Fruit fly (Drosophila melanogaster): ENCODE measurements around the gene MED1.
A peak's percentile ranks its signal among the peaks of the same experiment; 100 is the strongest.

Gene MED1

DNA sequence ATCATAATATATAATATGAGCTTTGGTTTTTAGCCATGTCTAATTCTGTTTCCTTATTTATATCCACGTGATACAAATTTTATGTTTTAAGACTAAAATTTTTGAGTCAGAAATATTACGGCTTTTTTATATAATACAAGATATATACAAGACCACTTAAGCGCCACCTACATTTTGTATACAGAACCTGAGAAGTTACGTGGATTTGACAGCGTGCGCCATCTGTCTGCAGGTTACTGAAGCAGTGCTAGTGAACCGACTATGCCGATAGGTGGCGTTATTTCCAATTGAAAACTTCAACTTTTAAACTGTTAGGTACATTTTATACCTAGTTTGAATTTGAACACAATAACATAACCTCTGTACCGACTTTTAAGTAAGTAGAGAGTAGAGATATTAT lies 18.5 kb upstream of the MED1 start:
- TF ChIP-seq Deaf1 (tag; optimal IDR thresholded peaks at IDR 0.05) = peak; percentile 21
- TF ChIP-seq vfl (GFP tag; optimal IDR thresholded peaks at IDR 0.05) = peak; percentile 29
- peak; percentile 48 for TF ChIP-seq NC2α (GFP tag; optimal IDR thresholded peaks at IDR 0.05)
- peak; percentile 70 for TF ChIP-seq Hmr (GFP tag; optimal IDR thresholded peaks at IDR 0.05)
- peak; percentile 52; the same call in 1 of the 3 replicates for TF ChIP-seq knrl (GFP tag; IDR thresholded peaks at IDR 0.05; ENCODE audit: partially characterized antibody)
- TF ChIP-seq CG30403 (GFP tag; optimal IDR thresholded peaks at IDR 0.05) = peak; percentile 80
- TF ChIP-seq croc (GFP tag; conservative IDR thresholded peaks at IDR 0.05) = peak; percentile 34; the same call in 1 of the 3 replicates
- TF ChIP-seq bsh (GFP tag; optimal IDR thresholded peaks at IDR 0.05) = peak in 1 of 2 experiments; percentile 69
- peak; percentile 65 for TF ChIP-seq Camta (GFP tag; optimal IDR thresholded peaks at IDR 0.05)
- peak; percentile 52 for TF ChIP-seq fd3F (GFP tag; optimal IDR thresholded peaks at IDR 0.05)
- TF ChIP-seq dati (GFP tag; IDR thresholded peaks at IDR 0.05) = no peak
- TF ChIP-seq CG4707 (GFP tag; optimal IDR thresholded peaks at IDR 0.05) = peak; percentile 36
- TF ChIP-seq Ptx1 (GFP tag; IDR thresholded peaks at IDR 0.05) = peak; percentile 82
- peak; percentile 38 for TF ChIP-seq CG15514 (GFP tag; optimal IDR thresholded peaks at IDR 0.05)
- TF ChIP-seq CG11723 (GFP tag; optimal IDR thresholded peaks at IDR 0.05) = no peak
- no peak for TF ChIP-seq vnd (GFP tag; IDR thresholded peaks at IDR 0.05; ENCODE audit: partially characterized antibody)
- TF ChIP-seq onecut (GFP tag; IDR thresholded peaks at IDR 0.05) = peak; percentile 63
- TF ChIP-seq repo (GFP tag; optimal IDR thresholded peaks at IDR 0.05) = peak; percentile 56
- no peak for TF ChIP-seq ro (GFP tag; IDR thresholded peaks at IDR 0.05)
- TF ChIP-seq Opbp (GFP tag; IDR thresholded peaks at IDR 0.05; ENCODE audit: partially characterized antibody) = peak; percentile 35; the same call in 1 of the 3 replicates
- no peak for TF ChIP-seq CG1832 (GFP tag; optimal IDR thresholded peaks at IDR 0.05)
- TF ChIP-seq slou (GFP tag; optimal IDR thresholded peaks at IDR 0.05) = peak; percentile 56
- no peak for TF ChIP-seq cg (GFP tag; optimal IDR thresholded peaks at IDR 0.05)
- TF ChIP-seq CG10543 (GFP tag; optimal IDR thresholded peaks at IDR 0.05) = no peak
- peak; percentile 5 for TF ChIP-seq CG10565 (GFP tag; optimal IDR thresholded peaks at IDR 0.05)
- no peak for TF ChIP-seq klu (GFP tag; IDR thresholded peaks at IDR 0.05)
- TF ChIP-seq sr (GFP tag; IDR thresholded peaks at IDR 0.05) = no peak
- TF ChIP-seq CG13123 (GFP tag; optimal IDR thresholded peaks at IDR 0.05) = peak; percentile 73
- TF ChIP-seq CG6272 (GFP tag; IDR thresholded peaks at IDR 0.05) = no peak
- peak; percentile 84 for TF ChIP-seq HmgD (GFP tag; optimal IDR thresholded peaks at IDR 0.05)
- no peak for TF ChIP-seq zf30C (GFP tag; optimal IDR thresholded peaks at IDR 0.05)
- no peak for TF ChIP-seq Usf (GFP tag; optimal IDR thresholded peaks at IDR 0.05)
- TF ChIP-seq sisA (GFP tag; IDR thresholded peaks at IDR 0.05) = peak; percentile 81
- TF ChIP-seq al (GFP tag; IDR thresholded peaks at IDR 0.05) = no peak
- peak; percentile 61 for TF ChIP-seq CG12744 (GFP tag; optimal IDR thresholded peaks at IDR 0.05)
- peak; percentile 53 for TF ChIP-seq Fer2 (tag; optimal IDR thresholded peaks at IDR 0.05)
- no peak for TF ChIP-seq Scr (GFP tag; IDR thresholded peaks at IDR 0.05; ENCODE audit: partially characterized antibody)
- TF ChIP-seq CG9932 (GFP tag; IDR thresholded peaks at IDR 0.05) = peak; percentile 85
- peak; percentile 96 for TF ChIP-seq CG11456 (GFP tag; IDR thresholded peaks at IDR 0.05)
- peak; percentile 66 for TF ChIP-seq CG15269 (tag; optimal IDR thresholded peaks at IDR 0.05)
- TF ChIP-seq ATbp (GFP tag; optimal IDR thresholded peaks at IDR 0.05) = peak; percentile 30
- no peak for TF ChIP-seq CG10321 (GFP tag; IDR thresholded peaks at IDR 0.05)
- peak; percentile 70 for TF ChIP-seq pnt (GFP tag; optimal IDR thresholded peaks at IDR 0.05)
- TF ChIP-seq CG10147 (GFP tag; optimal IDR thresholded peaks at IDR 0.05) = peak; percentile 47
- TF ChIP-seq CG8478 (optimal IDR thresholded peaks at IDR 0.05) = peak; percentile 31
- peak; percentile 37 for TF ChIP-seq CG3407 (GFP tag; optimal IDR thresholded peaks at IDR 0.05)
- peak; percentile 64 for TF ChIP-seq row (GFP tag; IDR thresholded peaks at IDR 0.05)
- peak; percentile 11 for TF ChIP-seq Bteb2 (GFP tag; optimal IDR thresholded peaks at IDR 0.05)
- peak in 1 of 2 experiments; percentile 63 for TF ChIP-seq Hr51 (GFP tag; optimal IDR thresholded peaks at IDR 0.05)
- TF ChIP-seq CG31365 (tag; optimal IDR thresholded peaks at IDR 0.05) = peak; percentile 45
- TF ChIP-seq CG1602 (GFP tag; optimal IDR thresholded peaks at IDR 0.05) = peak; percentile 82
